Worm (Caenorhabditis elegans) whole organism, L2 larva: ENCODE data around the gene kap-1.
A peak's percentile ranks its signal among the peaks of the same experiment; 100 is the strongest.

Experiments used
- C34F6.9 ChIP-seq: fragments of 150-350 bp; optimal IDR thresholded peaks from 2 replicates; lab custom pipeline; 2014; ENCODE audit warnings: missing biosample characterization, missing genetic modification characterization
- F13H6.1 ChIP-seq: sonication (generic microtip); optimal IDR thresholded peaks from 2 replicates; lab custom pipeline; 2016; ENCODE audit warnings: missing genetic modification characterization, missing compliant biosample characterization
- Y55F3AM.14 ChIP-seq: fragments of 200-800 bp; sonication (Bioruptor generic); optimal IDR thresholded peaks from 2 replicates; lab custom pipeline; 2018; ENCODE audit warnings: mild to moderate bottlenecking, missing genetic modification characterization, missing compliant biosample characterization
- alr-1 ChIP-seq: fragments of 150-350 bp; optimal IDR thresholded peaks from 2 replicates; lab custom pipeline; 2014; ENCODE audit warnings: missing biosample characterization, missing genetic modification characterization
- aly-2 ChIP-seq: fragments of 150-350 bp; optimal IDR thresholded peaks from 2 replicates; lab custom pipeline; 2014; ENCODE audit warnings: missing biosample characterization, missing genetic modification characterization
- ama-1 ChIP-seq: fragments of 150-350 bp; optimal IDR thresholded peaks from 2 replicates; lab custom pipeline; 2018; ENCODE audit warnings: inconsistent platforms
- ceh-82 ChIP-seq: fragments of 150-350 bp; optimal IDR thresholded peaks from 2 replicates; lab custom pipeline; 2014; ENCODE audit warnings: missing biosample characterization, missing genetic modification characterization
- crh-2 ChIP-seq: sonication (generic microtip); optimal IDR thresholded peaks from 2 replicates; lab custom pipeline; 2017; ENCODE audit warnings: missing biosample characterization, missing genetic modification characterization
- dmd-4 ChIP-seq: sonication (generic microtip); optimal IDR thresholded peaks from 2 replicates; lab custom pipeline; 2017; ENCODE audit warnings: missing biosample characterization, missing genetic modification characterization
- egl-27 ChIP-seq: sonication (generic microtip); optimal IDR thresholded peaks from 3 replicates; lab custom pipeline; 2017; ENCODE audit warnings: missing biosample characterization, missing genetic modification reagents, missing genetic modification characterization
- elt-1 ChIP-seq: fragments of 150-350 bp; optimal IDR thresholded peaks from 2 replicates; lab custom pipeline; 2014; ENCODE audit warnings: missing biosample characterization, missing genetic modification characterization
- fos-1 ChIP-seq: fragments of 150-350 bp; optimal IDR thresholded peaks from 2 replicates; lab custom pipeline; 2014; ENCODE audit warnings: missing biosample characterization, missing genetic modification characterization
- gmeb-1 ChIP-seq: fragments of 150-350 bp; optimal IDR thresholded peaks from 2 replicates; lab custom pipeline; 2014; ENCODE audit warnings: missing biosample characterization, missing genetic modification characterization
- lin-11 ChIP-seq: fragments of 150-350 bp; sonication (generic microtip); optimal IDR thresholded peaks from 2 replicates; lab custom pipeline; 2014; ENCODE audit warnings: missing biosample characterization, missing genetic modification characterization, inconsistent platforms, mixed read lengths
- lin-13 ChIP-seq: fragments of 150-350 bp; optimal IDR thresholded peaks from 2 replicates; lab custom pipeline; 2014; ENCODE audit warnings: missing biosample characterization, missing genetic modification reagents, missing genetic modification characterization
- lin-39 ChIP-seq: fragments of 150-350 bp; optimal IDR thresholded peaks from 2 replicates; lab custom pipeline; 2014; ENCODE audit warnings: missing biosample characterization, missing genetic modification reagents, missing genetic modification characterization
- lsy-2 ChIP-seq, 2 experiments: fragments of 150-350 bp in 1 of 2; sonication (generic microtip) in 1 of 2; optimal IDR thresholded peaks; 2 replicates each; lab custom pipeline; 2014 to 2017; ENCODE audit warnings: missing biosample characterization in 2 of 2, missing genetic modification characterization in 2 of 2
- mab-5 ChIP-seq: fragments of 150-350 bp; optimal IDR thresholded peaks from 2 replicates; lab custom pipeline; 2014; ENCODE audit warnings: missing biosample characterization, missing genetic modification characterization
- mbf-1 ChIP-seq: sonication (generic microtip); optimal IDR thresholded peaks from 2 replicates; lab custom pipeline; 2017; ENCODE audit warnings: missing biosample characterization, missing genetic modification characterization
- mdl-1 ChIP-seq, 2 experiments: fragments of 150-350 bp in 1 of 2; sonication (generic microtip) in 1 of 2; optimal IDR thresholded peaks; 2 replicates each; lab custom pipeline; 2017; ENCODE audit warnings: missing biosample characterization in 2 of 2, missing genetic modification characterization in 2 of 2
- nhr-10 ChIP-seq: sonication (generic microtip); optimal IDR thresholded peaks from 2 replicates; lab custom pipeline; 2017; ENCODE audit warnings: missing biosample characterization, missing genetic modification characterization
- nhr-11 ChIP-seq: fragments of 150-350 bp; optimal IDR thresholded peaks from 2 replicates; lab custom pipeline; 2014; ENCODE audit warnings: missing biosample characterization, missing genetic modification characterization
- nhr-12 ChIP-seq: fragments of 150-350 bp; optimal IDR thresholded peaks from 2 replicates; lab custom pipeline; 2014; ENCODE audit warnings: missing biosample characterization, missing genetic modification characterization
- nhr-129 ChIP-seq: fragments of 150-350 bp; optimal IDR thresholded peaks from 2 replicates; lab custom pipeline; 2014; ENCODE audit warnings: missing biosample characterization, missing genetic modification characterization
- nhr-21 ChIP-seq: fragments of 150-350 bp; optimal IDR thresholded peaks from 2 replicates; lab custom pipeline; 2014; ENCODE audit warnings: missing biosample characterization, missing genetic modification characterization
- nhr-23 ChIP-seq: fragments of 150-350 bp; optimal IDR thresholded peaks from 2 replicates; lab custom pipeline; 2014; ENCODE audit warnings: missing biosample characterization, missing genetic modification reagents, missing genetic modification characterization
- nhr-237 ChIP-seq: fragments of 150-350 bp; optimal IDR thresholded peaks from 2 replicates; lab custom pipeline; 2014; ENCODE audit warnings: missing biosample characterization, missing genetic modification characterization
- nhr-25 ChIP-seq: fragments of 150-350 bp; sonication (generic microtip); optimal IDR thresholded peaks from 3 replicates; lab custom pipeline; 2014; ENCODE audit warnings: missing biosample characterization, missing genetic modification characterization
- nhr-77 ChIP-seq: fragments of 150-350 bp; optimal IDR thresholded peaks from 2 replicates; lab custom pipeline; 2014; ENCODE audit warnings: missing biosample characterization, missing genetic modification characterization
- peb-1 ChIP-seq: fragments of 150-350 bp; optimal IDR thresholded peaks from 2 replicates; lab custom pipeline; 2014; ENCODE audit warnings: missing biosample characterization, missing genetic modification characterization
- sem-4 ChIP-seq: fragments of 150-350 bp; optimal IDR thresholded peaks from 2 replicates; lab custom pipeline; 2014; ENCODE audit warnings: missing biosample characterization, missing genetic modification reagents, missing genetic modification characterization
- sma-3 ChIP-seq: sonication (generic microtip); optimal IDR thresholded peaks from 2 replicates; lab custom pipeline; 2016; ENCODE audit warnings: missing genetic modification reagents, missing genetic modification characterization, missing compliant biosample characterization
- sma-9 ChIP-seq, 2 experiments: fragments of 150-350 bp in 1 of 2; sonication (generic microtip) in 1 of 2; optimal IDR thresholded peaks; 2 replicates each; lab custom pipeline; 2014 to 2016; ENCODE audit warnings: missing genetic modification characterization in 2 of 2, mild to moderate bottlenecking in 1 of 2, missing biosample characterization in 1 of 2, missing compliant biosample characterization in 1 of 2, missing genetic modification reagents in 1 of 2, moderate library complexity in 1 of 2
- unc-39 ChIP-seq: fragments of 150-350 bp; optimal IDR thresholded peaks from 2 replicates; lab custom pipeline; 2014; ENCODE audit warnings: missing biosample characterization, missing genetic modification characterization
- unc-55 ChIP-seq: fragments of 150-350 bp; sonication (generic microtip); optimal IDR thresholded peaks from 3 replicates; lab custom pipeline; 2014; ENCODE audit warnings: missing biosample characterization, missing genetic modification reagents, missing genetic modification characterization
- zag-1 ChIP-seq: fragments of 150-350 bp; optimal IDR thresholded peaks from 2 replicates; lab custom pipeline; 2014; ENCODE audit warnings: missing biosample characterization, missing genetic modification characterization
- ztf-1 ChIP-seq: fragments of 200-800 bp; sonication (Bioruptor generic); conservative IDR thresholded peaks from 2 replicates; pipeline ENCODE4 v1.3.6; 2022; ENCODE audit warnings: missing genetic modification characterization, missing compliant biosample characterization
- ztf-11 ChIP-seq: sonication (generic microtip); optimal IDR thresholded peaks from 2 replicates; lab custom pipeline; 2017; ENCODE audit warnings: missing biosample characterization, missing genetic modification characterization
- ztf-4 ChIP-seq: fragments of 150-350 bp; optimal IDR thresholded peaks from 2 replicates; lab custom pipeline; 2014; ENCODE audit warnings: missing biosample characterization, missing genetic modification characterization

kap-1 gene

ce11 chrIII:7370569-7370968 lies 31.9 kb downstream of the kap-1 start:
- TF ChIP-seq alr-1 (tag; lab: Kevin White, UChicago) (no peak), unc-39 (tag; lab: Kevin White, UChicago) (no peak), nhr-11 (tag; lab: Kevin White, UChicago) (no peak), crh-2 (no peak), nhr-77 (no peak), nhr-23 (no peak), sma-9 (GFP tag; optimal IDR thresholded peaks at IDR 0.05; lab: Kevin White, UChicago) (no peak), sma-9 (tag; optimal IDR thresholded peaks at IDR 0.05; lab: Kevin White, UChicago) (no peak), nhr-12 (tag; lab: Kevin White, UChicago) (no peak), lsy-2 (tag; optimal IDR thresholded peaks at IDR 0.05; lab: Kevin White, UChicago) (no peak), ztf-4 (no peak), mbf-1 (tag; lab: Kevin White, UChicago) (no peak), peb-1 (tag; lab: Kevin White, UChicago) (no peak), nhr-25 (tag; lab: Kevin White, UChicago) (no peak), nhr-10 (tag; lab: Kevin White, UChicago) (no peak), zag-1 (tag; lab: Kevin White, UChicago) (no peak), nhr-129 (tag; lab: Kevin White, UChicago) (no peak), ztf-11 (tag; lab: Kevin White, UChicago) (no peak), elt-1 (no peak), dmd-4 (tag; lab: Kevin White, UChicago) (no peak)

ce11 chrIII:7373802-7374435 lies 35.3 kb downstream of the kap-1 start:
- no peak for TF ChIP-seq unc-55 (GFP tag; lab: Kevin White, UChicago)
- TF ChIP-seq ama-1 (lab: Kevin White, UChicago) = peak; percentile 32

ce11 chrIII:7374681-7375271 lies 36.1 kb downstream of the kap-1 start, which contains the start of gene mml-1:
Gene mml-1, minus strand, starts transcription at chrIII:7374731.
- TF ChIP-seq elt-1 (no peak), lsy-2 (tag; optimal IDR thresholded peaks at IDR 0.05; lab: Kevin White, UChicago) (peak in 1 of 2 experiments; percentile 31), lin-13 (GFP tag; lab: Kevin White, UChicago) (peak; percentile 2), nhr-25 (tag; lab: Kevin White, UChicago) (no peak), nhr-129 (tag; lab: Kevin White, UChicago) (peak; percentile 51), zag-1 (tag; lab: Kevin White, UChicago) (no peak), ama-1 (lab: Kevin White, UChicago) (peak; percentile 85), crh-2 (peak; percentile 23), C34F6.9 (peak; percentile 57), F13H6.1 (no peak)

- TF ChIP-seq sma-9 (GFP tag; optimal IDR thresholded peaks at IDR 0.05; lab: Kevin White, UChicago) (peak; percentile 9), sma-9 (tag; optimal IDR thresholded peaks at IDR 0.05; lab: Kevin White, UChicago) (no peak), ztf-1 (GFP tag; lab: Robert Waterston, UW) (no peak), fos-1 (tag; lab: Kevin White, UChicago) (peak; percentile 88), nhr-129 (tag; lab: Kevin White, UChicago) (peak; percentile 39), elt-1 (no peak), crh-2 (peak; percentile 24), sma-3 (GFP tag; lab: Kevin White, UChicago) (peak; percentile 52), ama-1 (lab: Kevin White, UChicago) (peak; percentile 7), nhr-21 (tag; lab: Kevin White, UChicago) (peak; percentile 30)
Measured at ce11 chrIII:7375434-7375833, 36.8 kb downstream of the kap-1 start.

ce11 chrIII:7376143-7376802 lies 37.6 kb downstream of the kap-1 start:
- TF ChIP-seq nhr-237 (tag; lab: Kevin White, UChicago) (no peak), gmeb-1 (tag; lab: Kevin White, UChicago) (peak; percentile 69), mab-5 (tag; lab: Kevin White, UChicago) (no peak), ztf-1 (GFP tag; lab: Robert Waterston, UW) (no peak), Y55F3AM.14 (GFP tag; lab: Kevin White, UChicago) (peak; percentile 66), unc-55 (GFP tag; lab: Kevin White, UChicago) (peak; percentile 52), aly-2 (tag; lab: Kevin White, UChicago) (no peak), nhr-25 (tag; lab: Kevin White, UChicago) (peak; percentile 97), mdl-1 (tag; optimal IDR thresholded peaks at IDR 0.05; lab: Kevin White, UChicago) (peak; percentile 92 to 96), crh-2 (peak; percentile 92), peb-1 (tag; lab: Kevin White, UChicago) (no peak), egl-27 (tag; lab: Kevin White, UChicago) (peak; percentile 60), sma-9 (GFP tag; optimal IDR thresholded peaks at IDR 0.05; lab: Kevin White, UChicago) (peak; percentile 91), sma-9 (tag; optimal IDR thresholded peaks at IDR 0.05; lab: Kevin White, UChicago) (no peak), ama-1 (lab: Kevin White, UChicago) (peak; percentile 59), sem-4 (tag; lab: Kevin White, UChicago) (peak; percentile 70), lin-39 (tag; lab: Kevin White, UChicago) (no peak), fos-1 (tag; lab: Kevin White, UChicago) (peak; percentile 75), lin-11 (tag; lab: Kevin White, UChicago) (no peak), nhr-129 (tag; lab: Kevin White, UChicago) (peak; percentile 92), elt-1 (no peak), lsy-2 (tag; optimal IDR thresholded peaks at IDR 0.05; lab: Kevin White, UChicago) (peak; percentile 33 to 76), nhr-21 (tag; lab: Kevin White, UChicago) (peak; percentile 93), nhr-11 (tag; lab: Kevin White, UChicago) (no peak), ceh-82 (tag; lab: Kevin White, UChicago) (no peak), nhr-10 (tag; lab: Kevin White, UChicago) (peak; percentile 8), unc-39 (tag; lab: Kevin White, UChicago) (no peak)
